Fruit fly (Drosophila melanogaster) whole organism, adult: ENCODE measurements around the gene CG5861.
A peak's percentile ranks its signal among the peaks of the same experiment; 100 is the strongest.

ENCODE experiments used
- CG11617 ChIP-seq: fragments of 200-800 bp; sonication (Bioruptor generic); optimal IDR thresholded peaks from 2 replicates; lab custom pipeline; 2017; ENCODE audit warnings: mild to moderate bottlenecking, missing biosample characterization, missing genetic modification reagents, missing genetic modification characterization
- CG12768 ChIP-seq: fragments of 200-800 bp; sonication (Bioruptor generic); optimal IDR thresholded peaks from 2 replicates; lab custom pipeline; 2017; ENCODE audit warnings: missing biosample characterization, missing genetic modification characterization, mild to moderate bottlenecking, moderate library complexity, missing genetic modification reagents
- CG14711 ChIP-seq: fragments of 200-800 bp; sonication (Bioruptor generic); optimal IDR thresholded peaks from 2 replicates; lab custom pipeline; 2018; ENCODE audit warnings: missing biosample characterization, mild to moderate bottlenecking, missing genetic modification characterization, moderate library complexity
- CG1620 ChIP-seq: fragments of 200-800 bp; sonication (Bioruptor generic); optimal IDR thresholded peaks from 2 replicates; lab custom pipeline; 2016; ENCODE audit warnings: missing biosample characterization, missing genetic modification characterization
- CG33017 ChIP-seq: fragments of 200-800 bp; sonication (Bioruptor generic); optimal IDR thresholded peaks from 2 replicates; lab custom pipeline; 2018; ENCODE audit warnings: missing biosample characterization, mild to moderate bottlenecking, missing genetic modification characterization, moderate library complexity
- CG5204 ChIP-seq: fragments of 200-800 bp; sonication (Bioruptor generic); optimal IDR thresholded peaks from 2 replicates; lab custom pipeline; 2016; ENCODE audit warnings: missing biosample characterization, missing genetic modification characterization
- CG7045 ChIP-seq: fragments of 200-800 bp; sonication (Bioruptor generic); optimal IDR thresholded peaks from 2 replicates; lab custom pipeline; 2017; ENCODE audit warnings: missing biosample characterization, mild to moderate bottlenecking, missing genetic modification characterization
- CG7101 ChIP-seq: fragments of 200-800 bp; sonication (Bioruptor generic); optimal IDR thresholded peaks from 2 replicates; lab custom pipeline; 2018; ENCODE audit warnings: missing biosample characterization, mild to moderate bottlenecking, missing genetic modification characterization, moderate library complexity
- Clk ChIP-seq: fragments of 200-800 bp; sonication (Bioruptor generic); optimal IDR thresholded peaks from 2 replicates; lab custom pipeline; 2017; ENCODE audit warnings: missing biosample characterization, missing genetic modification characterization
- Crg-1 ChIP-seq: fragments of 200-800 bp; sonication (Bioruptor generic); optimal IDR thresholded peaks from 2 replicates; lab custom pipeline; 2016; ENCODE audit warnings: missing biosample characterization, missing genetic modification characterization
- Hr96 ChIP-seq: fragments of 200-800 bp; sonication (Bioruptor generic); optimal IDR thresholded peaks from 2 replicates; lab custom pipeline; 2016; ENCODE audit warnings: missing biosample characterization, missing genetic modification characterization
- Mnt ChIP-seq: fragments of 200-800 bp; sonication (Bioruptor generic); optimal IDR thresholded peaks from 2 replicates; lab custom pipeline; 2016; ENCODE audit warnings: missing biosample characterization, mild to moderate bottlenecking, missing genetic modification characterization
- bab1 ChIP-seq: fragments of 200-800 bp; sonication (Bioruptor generic); optimal IDR thresholded peaks from 3 replicates; lab custom pipeline; 2019; ENCODE audit warnings: missing biosample characterization, mild to moderate bottlenecking, missing genetic modification characterization, moderate library complexity
- cic ChIP-seq: fragments of 200-800 bp; sonication (Bioruptor generic); optimal IDR thresholded peaks from 2 replicates; lab custom pipeline; 2017; ENCODE audit warnings: missing biosample characterization, mild to moderate bottlenecking, missing genetic modification characterization, moderate library complexity
- cnc ChIP-seq, 2 experiments: fragments of >200 bp; optimal IDR thresholded peaks; 2 replicates each; lab custom pipeline; 2017
- kay ChIP-seq: fragments of 200-800 bp; sonication (Bioruptor generic); peaks from one replicate; lab custom pipeline; 2016; ENCODE audit warnings: missing biosample characterization, missing genetic modification characterization, borderline replicate concordance
- ovo ChIP-seq: fragments of 200-800 bp; sonication (Bioruptor generic); optimal IDR thresholded peaks from 2 replicates; lab custom pipeline; 2016; ENCODE audit warnings: missing biosample characterization, missing genetic modification characterization
- pad ChIP-seq: fragments of 200-800 bp; sonication (Bioruptor generic); optimal IDR thresholded peaks from 3 replicates; lab custom pipeline; 2017; ENCODE audit warnings: missing biosample characterization, missing genetic modification characterization, mild to moderate bottlenecking, moderate library complexity, missing genetic modification reagents
- tj ChIP-seq: fragments of 200-800 bp; sonication (Bioruptor generic); optimal IDR thresholded peaks from 3 replicates; lab custom pipeline; 2017; ENCODE audit warnings: missing biosample characterization, mild to moderate bottlenecking, missing genetic modification characterization, moderate library complexity
- toe ChIP-seq: fragments of 200-800 bp; sonication (Bioruptor generic); optimal IDR thresholded peaks from 2 replicates; lab custom pipeline; 2016; ENCODE audit warnings: missing biosample characterization, missing genetic modification characterization

CG5861 gene

dm6 chr2L:16351805-16352584 is 44.9 kb upstream of the CG5861 start:
- TF ChIP-seq toe (GFP tag; lab: Kevin White, UChicago), result no peak
- TF ChIP-seq CG5204 (GFP tag; lab: Kevin White, UChicago), result no peak
- peak; percentile 28 for TF ChIP-seq cic
- TF ChIP-seq kay (GFP tag; lab: Kevin White, UChicago), result no peak

- TF ChIP-seq CG7101 (tag; lab: Kevin White, UChicago) (peak; percentile 97), kay (GFP tag; lab: Kevin White, UChicago) (peak; percentile 78), CG7045 (GFP tag; lab: Kevin White, UChicago) (peak; percentile 96), CG1620 (GFP tag; lab: Kevin White, UChicago) (peak; percentile 90), toe (GFP tag; lab: Kevin White, UChicago) (peak; percentile 86), CG11617 (peak; percentile 95), CG33017 (tag; lab: Kevin White, UChicago) (peak; percentile 97), Hr96 (GFP tag; lab: Kevin White, UChicago) (peak; percentile 91), ovo (GFP tag; lab: Kevin White, UChicago) (peak; percentile 82), Mnt (peak; percentile 85), Crg-1 (GFP tag; lab: Kevin White, UChicago) (peak; percentile 93), CG5204 (GFP tag; lab: Kevin White, UChicago) (peak; percentile 94), Clk (GFP tag; lab: Kevin White, UChicago) (peak; percentile 91), CG12768 (peak; percentile 96), tj (GFP tag; lab: Kevin White, UChicago) (peak; percentile 98), bab1 (GFP tag; lab: Kevin White, UChicago) (peak; percentile 99), CG14711 (tag; lab: Kevin White, UChicago) (peak; percentile 93), cic (peak; percentile 72), cnc (optimal IDR thresholded peaks at IDR 0.05; lab: Kevin White, UChicago) (no peak), pad (GFP tag; lab: Kevin White, UChicago) (peak; percentile 88)
Measured at dm6 chr2L:16350742-16351568, 43.9 kb upstream of the CG5861 start.

DNA sequence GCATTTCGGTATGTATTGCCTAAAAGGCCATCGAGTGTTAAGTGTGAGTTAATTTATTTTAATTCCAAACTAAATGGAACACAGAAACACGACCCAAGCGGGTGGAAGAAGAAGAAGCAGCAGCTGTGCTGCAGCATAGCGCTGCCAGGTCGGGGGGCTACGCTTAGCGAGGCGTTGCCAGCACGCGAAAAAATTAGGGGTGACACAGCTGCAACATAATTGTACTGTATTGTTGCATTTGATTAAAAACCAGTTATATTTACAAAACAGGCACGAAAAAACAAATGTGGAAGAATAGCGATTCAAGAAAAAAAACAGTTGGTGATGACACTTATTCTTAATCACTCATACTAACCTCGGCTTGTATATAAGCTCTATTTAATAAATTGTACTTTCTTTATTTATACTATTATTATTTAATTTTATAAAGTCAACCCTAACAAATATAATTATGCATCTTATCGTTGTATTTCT is 43.1 kb upstream of the CG5861 start:
- TF ChIP-seq pad (GFP tag; lab: Kevin White, UChicago) (peak; percentile 53), cnc (optimal IDR thresholded peaks at IDR 0.05; lab: Kevin White, UChicago) (no peak), CG12768 (peak; percentile 57), toe (GFP tag; lab: Kevin White, UChicago) (peak; percentile 70), CG11617 (peak; percentile 68), kay (GFP tag; lab: Kevin White, UChicago) (no peak), bab1 (GFP tag; lab: Kevin White, UChicago) (peak; percentile 67), Mnt (no peak), CG14711 (tag; lab: Kevin White, UChicago) (peak; percentile 38), CG7045 (GFP tag; lab: Kevin White, UChicago) (peak; percentile 50), Crg-1 (GFP tag; lab: Kevin White, UChicago) (peak; percentile 42), CG7101 (tag; lab: Kevin White, UChicago) (peak; percentile 71), Clk (GFP tag; lab: Kevin White, UChicago) (no peak), CG5204 (GFP tag; lab: Kevin White, UChicago) (peak; percentile 19), ovo (GFP tag; lab: Kevin White, UChicago) (peak; percentile 79), CG1620 (GFP tag; lab: Kevin White, UChicago) (peak; percentile 75), Hr96 (GFP tag; lab: Kevin White, UChicago) (peak; percentile 45), cic (no peak), tj (GFP tag; lab: Kevin White, UChicago) (no peak), CG33017 (tag; lab: Kevin White, UChicago) (peak; percentile 67)

- TF ChIP-seq ovo (GFP tag; lab: Kevin White, UChicago) (no peak), Hr96 (GFP tag; lab: Kevin White, UChicago) (no peak), tj (GFP tag; lab: Kevin White, UChicago) (no peak), CG5204 (GFP tag; lab: Kevin White, UChicago) (no peak), CG1620 (GFP tag; lab: Kevin White, UChicago) (no peak), pad (GFP tag; lab: Kevin White, UChicago) (no peak), toe (GFP tag; lab: Kevin White, UChicago) (no peak), Mnt (no peak), CG7045 (GFP tag; lab: Kevin White, UChicago) (no peak)
Measured at dm6 chr2L:16342224-16342623, 35.1 kb upstream of the CG5861 start, which contains the start of gene CG44405. TSS of gene CG44405 (minus strand) at chr2L:16342324.

- no peak for TF ChIP-seq bab1 (GFP tag; lab: Kevin White, UChicago)
- TF ChIP-seq CG12768, result no peak
- TF ChIP-seq cic, result no peak
- no peak for TF ChIP-seq Mnt
- TF ChIP-seq CG11617, result no peak
- TF ChIP-seq kay (GFP tag; lab: Kevin White, UChicago), result no peak
- TF ChIP-seq cnc (optimal IDR thresholded peaks at IDR 0.05; lab: Kevin White, UChicago), result no peak
- TF ChIP-seq CG7101 (tag; lab: Kevin White, UChicago), result no peak
- no peak for TF ChIP-seq CG1620 (GFP tag; lab: Kevin White, UChicago)
- no peak for TF ChIP-seq pad (GFP tag; lab: Kevin White, UChicago)
- no peak for TF ChIP-seq CG33017 (tag; lab: Kevin White, UChicago)
- TF ChIP-seq CG5204 (GFP tag; lab: Kevin White, UChicago), result no peak
- no peak for TF ChIP-seq CG7045 (GFP tag; lab: Kevin White, UChicago)
- TF ChIP-seq Clk (GFP tag; lab: Kevin White, UChicago), result no peak
Measured at dm6 chr2L:16340268-16340667, 33.2 kb upstream of the CG5861 start, which contains the start of gene CG42266. TSS of gene CG42266 (minus strand) at chr2L:16340368.
